Worm (Caenorhabditis elegans) whole organism, L3 larva: ENCODE data around the gene ZC513.14.

Experiments used
- aly-2 ChIP-seq: fragments of 150-350 bp; optimal IDR thresholded peaks from 2 replicates; lab custom pipeline; 2014; ENCODE audit warnings: missing biosample characterization, missing genetic modification characterization
- ama-1 ChIP-seq: fragments of 150-350 bp; optimal IDR thresholded peaks from 2 replicates; lab custom pipeline; 2018
- ceh-28 ChIP-seq: fragments of 150-350 bp; optimal IDR thresholded peaks from 2 replicates; lab custom pipeline; 2014; ENCODE audit warnings: missing biosample characterization, missing genetic modification reagents, missing genetic modification characterization
- ceh-82 ChIP-seq: fragments of 150-350 bp; optimal IDR thresholded peaks from 2 replicates; lab custom pipeline; 2014; ENCODE audit warnings: missing biosample characterization, missing genetic modification characterization
- ceh-9 ChIP-seq: sonication (generic microtip); optimal IDR thresholded peaks from 2 replicates; lab custom pipeline; 2018; ENCODE audit warnings: missing biosample characterization, missing genetic modification characterization
- daf-12 ChIP-seq: fragments of 150-350 bp; optimal IDR thresholded peaks from 2 replicates; lab custom pipeline; 2014; ENCODE audit warnings: missing biosample characterization, missing genetic modification reagents, missing genetic modification characterization
- egl-27 ChIP-seq: sonication (generic microtip); optimal IDR thresholded peaks from 4 replicates; lab custom pipeline; 2017; ENCODE audit warnings: missing biosample characterization, missing genetic modification reagents, missing genetic modification characterization
- egl-5 ChIP-seq: fragments of 150-350 bp; optimal IDR thresholded peaks from 2 replicates; lab custom pipeline; 2017; ENCODE audit warnings: missing biosample characterization, missing genetic modification reagents, missing genetic modification characterization, inconsistent platforms
- elt-1 ChIP-seq: fragments of 150-350 bp; optimal IDR thresholded peaks from 2 replicates; lab custom pipeline; 2014; ENCODE audit warnings: missing biosample characterization, missing genetic modification characterization
- elt-2 ChIP-seq: sonication (generic microtip); optimal IDR thresholded peaks from 2 replicates; lab custom pipeline; 2016; ENCODE audit warnings: missing genetic modification reagents, mild to moderate bottlenecking, missing genetic modification characterization, missing compliant biosample characterization
- eor-1 ChIP-seq, 2 experiments: fragments of 150-350 bp; optimal IDR thresholded peaks; 2 replicates each; lab custom pipeline; 2014 to 2018; ENCODE audit warnings: missing biosample characterization in 2 of 2, missing genetic modification characterization in 2 of 2
- fkh-10 ChIP-seq: sonication (generic microtip); optimal IDR thresholded peaks from 2 replicates; lab custom pipeline; 2017; ENCODE audit warnings: missing biosample characterization, missing genetic modification reagents, missing genetic modification characterization
- hmg-11 ChIP-seq: sonication (generic microtip); optimal IDR thresholded peaks from 2 replicates; lab custom pipeline; 2016; ENCODE audit warnings: missing genetic modification characterization, missing compliant biosample characterization
- jun-1 ChIP-seq: fragments of 150-350 bp; optimal IDR thresholded peaks from 2 replicates; lab custom pipeline; 2014; ENCODE audit warnings: missing biosample characterization, missing genetic modification reagents, missing genetic modification characterization
- lin-15B ChIP-seq: fragments of 150-350 bp; optimal IDR thresholded peaks from 2 replicates; lab custom pipeline; 2014; ENCODE audit warnings: missing biosample characterization, missing genetic modification characterization
- lin-39 ChIP-seq: fragments of 150-350 bp; optimal IDR thresholded peaks from 2 replicates; lab custom pipeline; 2018; ENCODE audit warnings: missing biosample characterization, missing genetic modification reagents, missing genetic modification characterization
- lsy-12 ChIP-seq: sonication (generic microtip); optimal IDR thresholded peaks from 2 replicates; lab custom pipeline; 2016; ENCODE audit warnings: mild to moderate bottlenecking, missing genetic modification characterization, missing compliant biosample characterization
- nhr-12 ChIP-seq: fragments of 150-350 bp; optimal IDR thresholded peaks from 2 replicates; lab custom pipeline; 2014; ENCODE audit warnings: missing biosample characterization, missing genetic modification characterization
- nhr-23 ChIP-seq: fragments of 150-350 bp; optimal IDR thresholded peaks from 2 replicates; lab custom pipeline; 2014; ENCODE audit warnings: missing biosample characterization, missing genetic modification reagents, missing genetic modification characterization
- nhr-25 ChIP-seq: sonication (generic microtip); optimal IDR thresholded peaks from 2 replicates; lab custom pipeline; 2017; ENCODE audit warnings: missing biosample characterization, missing genetic modification characterization
- nhr-43 ChIP-seq: sonication (generic microtip); optimal IDR thresholded peaks from 2 replicates; lab custom pipeline; 2016; ENCODE audit warnings: mild to moderate bottlenecking, missing genetic modification characterization, missing compliant biosample characterization; ENCODE audit not compliant: poor library complexity, severe bottlenecking
- nhr-67 ChIP-seq: fragments of 150-350 bp; optimal IDR thresholded peaks from 2 replicates; lab custom pipeline; 2014; ENCODE audit warnings: missing biosample characterization, missing genetic modification characterization
- nhr-77 ChIP-seq: fragments of 150-350 bp; optimal IDR thresholded peaks from 2 replicates; lab custom pipeline; 2014; ENCODE audit warnings: missing biosample characterization, missing genetic modification characterization
- pha-4 ChIP-seq: fragments of 150-350 bp; optimal IDR thresholded peaks from 2 replicates; lab custom pipeline; 2014; ENCODE audit warnings: missing biosample characterization, missing genetic modification reagents, missing genetic modification characterization
- pqm-1 ChIP-seq: fragments of 150-350 bp; optimal IDR thresholded peaks from 2 replicates; lab custom pipeline; 2017; ENCODE audit warnings: missing biosample characterization, missing genetic modification characterization, inconsistent platforms
- sea-2 ChIP-seq: fragments of 150-350 bp; sonication (generic microtip); optimal IDR thresholded peaks from 4 replicates; lab custom pipeline; 2014; ENCODE audit warnings: missing biosample characterization, missing genetic modification reagents, missing genetic modification characterization
- skn-1 ChIP-seq: fragments of 150-350 bp; optimal IDR thresholded peaks from 2 replicates; lab custom pipeline; 2014; ENCODE audit warnings: missing biosample characterization, missing genetic modification characterization
- unc-62 ChIP-seq: fragments of 150-350 bp; sonication (generic microtip); optimal IDR thresholded peaks from 4 replicates; lab custom pipeline; 2014; ENCODE audit warnings: missing biosample characterization, missing genetic modification reagents, missing genetic modification characterization
- zag-1 ChIP-seq: fragments of 150-350 bp; optimal IDR thresholded peaks from 2 replicates; lab custom pipeline; 2014; ENCODE audit warnings: missing biosample characterization, missing genetic modification characterization
- ztf-11 ChIP-seq: fragments of 150-350 bp; optimal IDR thresholded peaks from 2 replicates; lab custom pipeline; 2014; ENCODE audit warnings: missing biosample characterization, missing genetic modification characterization
- ztf-4 ChIP-seq: fragments of 150-350 bp; optimal IDR thresholded peaks from 2 replicates; lab custom pipeline; 2014; ENCODE audit warnings: missing biosample characterization, missing genetic modification characterization

The ZC513.14 gene

ce11 chrV:8062074-8062473 is 26.2 kb upstream of the ZC513.14 start, which contains the start of gene str-139:
str-139 (minus strand) TSS chrV:8062174.
- no peak for TF ChIP-seq ama-1 (lab: Kevin White, UChicago)
- no peak for TF ChIP-seq hmg-11 (tag; lab: Kevin White, UChicago)
- no peak for TF ChIP-seq ceh-28 (tag; lab: Kevin White, UChicago)
- TF ChIP-seq, all 47 proteins: peak for 0

ce11 chrV:8058359-8058758 is 22.5 kb upstream of the ZC513.14 start, which contains the start of gene str-138:
str-138 (plus strand) TSS chrV:8058659.
- TF ChIP-seq hmg-11 (tag; lab: Kevin White, UChicago) (no peak), eor-1 (tag; optimal IDR thresholded peaks at IDR 0.05; lab: Kevin White, UChicago) (no peak), sea-2 (GFP tag; lab: Kevin White, UChicago) (no peak), ceh-28 (tag; lab: Kevin White, UChicago) (no peak), elt-1 (tag; lab: Kevin White, UChicago) (no peak), zag-1 (tag; lab: Kevin White, UChicago) (no peak), fkh-10 (GFP tag; lab: Kevin White, UChicago) (no peak), lin-15B (tag; lab: Kevin White, UChicago) (no peak), daf-12 (tag; lab: Kevin White, UChicago) (no peak)

- no peak for TF ChIP-seq ceh-82 (tag; lab: Kevin White, UChicago)
- TF ChIP-seq nhr-23 (tag; lab: Kevin White, UChicago): no peak
- no peak for TF ChIP-seq sea-2 (GFP tag; lab: Kevin White, UChicago)
- no peak for TF ChIP-seq zag-1 (tag; lab: Kevin White, UChicago)
- no peak for TF ChIP-seq egl-27 (tag; lab: Kevin White, UChicago)
- TF ChIP-seq lin-15B (tag; lab: Kevin White, UChicago): no peak
- no peak for TF ChIP-seq ama-1 (lab: Kevin White, UChicago)
- no peak for TF ChIP-seq ztf-4 (tag; lab: Kevin White, UChicago)
- TF ChIP-seq nhr-25 (tag; lab: Kevin White, UChicago): no peak
- TF ChIP-seq aly-2 (tag; lab: Kevin White, UChicago): no peak
- no peak for TF ChIP-seq elt-2 (tag; lab: Kevin White, UChicago)
- no peak for TF ChIP-seq ztf-11 (tag; lab: Kevin White, UChicago)
- no peak for TF ChIP-seq skn-1 (tag; lab: Kevin White, UChicago)
- TF ChIP-seq eor-1 (tag; optimal IDR thresholded peaks at IDR 0.05; lab: Kevin White, UChicago): no peak
- TF ChIP-seq fkh-10 (GFP tag; lab: Kevin White, UChicago): no peak
- no peak for TF ChIP-seq nhr-43 (tag; lab: Kevin White, UChicago)
- TF ChIP-seq lsy-12 (tag; lab: Kevin White, UChicago): no peak
Observed at ce11 chrV:8055170-8055569, 19.3 kb upstream of the ZC513.14 start.

- no peak for TF ChIP-seq pqm-1 (tag; lab: Kevin White, UChicago)
- no peak for TF ChIP-seq jun-1 (tag; lab: Kevin White, UChicago)
- no peak for TF ChIP-seq nhr-67 (tag; lab: Kevin White, UChicago)
Observed at ce11 chrV:8054130-8054529, 18.3 kb upstream of the ZC513.14 start, which contains the start of gene ZC513.2. ZC513.2 (plus strand) TSS chrV:8054430.

ce11 chrV:8051851-8052250 is 16.0 kb upstream of the ZC513.14 start, which contains the start of gene sth-1:
sth-1 (plus strand) TSS chrV:8052151.
- no peak for TF ChIP-seq fkh-10 (GFP tag; lab: Kevin White, UChicago)
- TF ChIP-seq pha-4 (tag; lab: Kevin White, UChicago): no peak
- no peak for TF ChIP-seq zag-1 (tag; lab: Kevin White, UChicago)
- TF ChIP-seq elt-2 (tag; lab: Kevin White, UChicago): no peak
- no peak for TF ChIP-seq elt-1 (tag; lab: Kevin White, UChicago)
- no peak for TF ChIP-seq sea-2 (GFP tag; lab: Kevin White, UChicago)
- TF ChIP-seq nhr-77: no peak
- no peak for TF ChIP-seq lin-39 (tag; lab: Kevin White, UChicago)
- no peak for TF ChIP-seq lsy-12 (tag; lab: Kevin White, UChicago)
- TF ChIP-seq hmg-11 (tag; lab: Kevin White, UChicago): no peak

ce11 chrV:8050811-8051210 is 15.0 kb upstream of the ZC513.14 start, which contains the start of gene col-43:
col-43 (minus strand) TSS chrV:8050911.
- no peak for TF ChIP-seq unc-62 (GFP tag; lab: Kevin White, UChicago)
- no peak for TF ChIP-seq nhr-25 (tag; lab: Kevin White, UChicago)
- TF ChIP-seq egl-5: no peak
- no peak for TF ChIP-seq egl-27 (tag; lab: Kevin White, UChicago)
- TF ChIP-seq nhr-12 (tag; lab: Kevin White, UChicago): no peak
- no peak for TF ChIP-seq ceh-28 (tag; lab: Kevin White, UChicago)
- no peak for TF ChIP-seq ceh-9 (tag; lab: Kevin White, UChicago)
- no peak for TF ChIP-seq jun-1 (tag; lab: Kevin White, UChicago)
